Worm (Caenorhabditis elegans) whole organism, L1 larva: ENCODE measurements around the gene srw-142.
A peak's percentile ranks its signal among the peaks of the same experiment; 100 is the strongest.

ENCODE experiments used
- C04F5.9 ChIP-seq: sonication (generic microtip); optimal IDR thresholded peaks from 2 replicates; lab custom pipeline; 2016; ENCODE audit warnings: missing genetic modification characterization, missing compliant biosample characterization
- aha-1 ChIP-seq: fragments of 150-350 bp; optimal IDR thresholded peaks from 2 replicates; lab custom pipeline; 2014; ENCODE audit warnings: missing biosample characterization, missing genetic modification characterization
- aly-2 ChIP-seq: fragments of 150-350 bp; optimal IDR thresholded peaks from 2 replicates; lab custom pipeline; 2014; ENCODE audit warnings: missing biosample characterization, missing genetic modification characterization
- ama-1 ChIP-seq: fragments of 150-350 bp; optimal IDR thresholded peaks from 2 replicates; lab custom pipeline; 2014
- ceh-88 ChIP-seq: fragments of 200-800 bp; sonication (Bioruptor generic); IDR thresholded peaks from 2 replicates; pipeline ENCODE4 v1.3.6; 2022; ENCODE audit warnings: missing genetic modification characterization, missing compliant biosample characterization
- ces-1 ChIP-seq: fragments of 150-350 bp; optimal IDR thresholded peaks from 2 replicates; lab custom pipeline; 2014; ENCODE audit warnings: missing biosample characterization, missing genetic modification reagents, missing genetic modification characterization
- efl-1 ChIP-seq, 4 experiments: fragments of 150-350 bp; optimal IDR thresholded peaks in 3 of 4; peaks in 1 of 4; 1 replicate in 1 of 4; 2 replicates in 3 of 4; lab custom pipeline; 2014; ENCODE audit warnings: missing biosample characterization in 2 of 4, missing genetic modification characterization in 2 of 4, missing genetic modification reagents in 2 of 4
- efl-3 ChIP-seq: fragments of 200-800 bp; sonication (Bioruptor generic); optimal IDR thresholded peaks from 2 replicates; lab custom pipeline; 2018; ENCODE audit warnings: mild to moderate bottlenecking, missing genetic modification characterization, missing compliant biosample characterization
- egl-13 ChIP-seq: sonication (generic microtip); optimal IDR thresholded peaks from 2 replicates; lab custom pipeline; 2016; ENCODE audit warnings: missing genotype, missing genetic modification reagents, missing genetic modification characterization, missing compliant biosample characterization
- elt-2 ChIP-seq: sonication (generic microtip); optimal IDR thresholded peaks from 2 replicates; lab custom pipeline; 2016; ENCODE audit warnings: missing genetic modification characterization, mild to moderate bottlenecking, inconsistent platforms, missing compliant biosample characterization, missing genetic modification reagents
- elt-3 ChIP-seq, 6 experiments: fragments of 150-350 bp in 1 of 6; sonication (generic microtip); optimal IDR thresholded peaks; 2 replicates each; lab custom pipeline; 2017 to 2018; ENCODE audit warnings: missing biosample characterization in 6 of 6, missing genetic modification characterization in 6 of 6, inconsistent platforms in 1 of 6
- fkh-10 ChIP-seq: sonication (generic microtip); optimal IDR thresholded peaks from 2 replicates; lab custom pipeline; 2017; ENCODE audit warnings: missing biosample characterization, missing genetic modification reagents, missing genetic modification characterization
- grh-1 ChIP-seq: fragments of 200-800 bp; sonication (Bioruptor generic); IDR thresholded peaks from 2 replicates; pipeline ENCODE4 v1.3.6; 2022; ENCODE audit warnings: missing genetic modification reagents, missing genetic modification characterization, missing compliant biosample characterization
- hlh-4 ChIP-seq: sonication (generic microtip); optimal IDR thresholded peaks from 2 replicates; lab custom pipeline; 2016; ENCODE audit warnings: mild to moderate bottlenecking, missing genetic modification characterization, missing compliant biosample characterization
- hpl-2 ChIP-seq: fragments of 150-350 bp; optimal IDR thresholded peaks from 2 replicates; lab custom pipeline; 2014; ENCODE audit warnings: missing biosample characterization, missing genetic modification reagents, missing genetic modification characterization
- isw-1 ChIP-seq: fragments of 200-800 bp; sonication (Bioruptor generic); IDR thresholded peaks from 2 replicates; pipeline ENCODE4 v1.3.6; 2022; ENCODE audit warnings: missing genetic modification characterization, missing compliant biosample characterization
- lin-14 ChIP-seq: fragments of 200-800 bp; sonication (Bioruptor generic); optimal IDR thresholded peaks from 2 replicates; lab custom pipeline; 2018; ENCODE audit warnings: mild to moderate bottlenecking, missing genetic modification characterization, moderate library complexity, missing compliant biosample characterization
- lin-15B ChIP-seq: fragments of 150-350 bp; sonication (generic microtip); optimal IDR thresholded peaks from 3 replicates; lab custom pipeline; 2014; ENCODE audit warnings: missing biosample characterization, missing genetic modification characterization
- lin-35 ChIP-seq, 2 experiments: fragments of 150-350 bp; optimal IDR thresholded peaks; 2 replicates each; lab custom pipeline; 2014; ENCODE audit warnings: missing biosample characterization in 2 of 2, missing genetic modification characterization in 2 of 2, missing genetic modification reagents in 2 of 2
- lir-3 ChIP-seq: sonication (generic microtip); optimal IDR thresholded peaks from 2 replicates; lab custom pipeline; 2016; ENCODE audit warnings: mild to moderate bottlenecking, missing genetic modification characterization, moderate library complexity, missing compliant biosample characterization; ENCODE audit not compliant: poor library complexity
- mab-9 ChIP-seq: fragments of 200-800 bp; sonication (Bioruptor generic); IDR thresholded peaks from 2 replicates; pipeline ENCODE4 v1.3.6; 2022; ENCODE audit warnings: missing genetic modification reagents, missing genetic modification characterization, missing compliant biosample characterization
- nhr-11 ChIP-seq: fragments of 150-350 bp; optimal IDR thresholded peaks from 2 replicates; lab custom pipeline; 2014; ENCODE audit warnings: missing biosample characterization, missing genetic modification characterization
- nhr-12 ChIP-seq: sonication (generic microtip); optimal IDR thresholded peaks from 2 replicates; lab custom pipeline; 2017; ENCODE audit warnings: missing biosample characterization, missing genetic modification characterization
- nhr-47 ChIP-seq: sonication (generic microtip); optimal IDR thresholded peaks from 2 replicates; lab custom pipeline; 2016; ENCODE audit warnings: mild to moderate bottlenecking, missing genetic modification characterization, moderate library complexity, missing compliant biosample characterization
- pag-3 ChIP-seq: sonication (generic microtip); optimal IDR thresholded peaks from 2 replicates; lab custom pipeline; 2017; ENCODE audit warnings: missing genetic modification characterization, mild to moderate bottlenecking, missing compliant biosample characterization, antibody characterized with exemption, borderline replicate concordance; ENCODE audit not compliant: insufficient read depth
- pax-3 ChIP-seq: fragments of 200-800 bp; sonication (Bioruptor generic); optimal IDR thresholded peaks from 2 replicates; lab custom pipeline; 2018; ENCODE audit warnings: mild to moderate bottlenecking, missing genetic modification characterization, moderate library complexity, missing compliant biosample characterization
- pqm-1 ChIP-seq: sonication (generic microtip); optimal IDR thresholded peaks from 3 replicates; lab custom pipeline; 2017; ENCODE audit warnings: missing biosample characterization, missing genetic modification characterization
- skn-1 ChIP-seq: fragments of 150-350 bp; optimal IDR thresholded peaks from 2 replicates; lab custom pipeline; 2014; ENCODE audit warnings: missing biosample characterization, missing genetic modification characterization
- snpc-4 ChIP-seq: fragments of 150-350 bp; optimal IDR thresholded peaks from 2 replicates; lab custom pipeline; 2014; ENCODE audit warnings: missing biosample characterization, missing genetic modification characterization
- sptf-1 ChIP-seq: fragments of 150-350 bp; optimal IDR thresholded peaks from 2 replicates; lab custom pipeline; 2014; ENCODE audit warnings: missing biosample characterization, missing genetic modification characterization
- swsn-7 ChIP-seq: sonication (generic microtip); optimal IDR thresholded peaks from 2 replicates; lab custom pipeline; 2016; ENCODE audit warnings: missing genetic modification characterization, missing compliant biosample characterization
- tlp-1 ChIP-seq: fragments of 150-350 bp; optimal IDR thresholded peaks from 2 replicates; lab custom pipeline; 2014; ENCODE audit warnings: missing biosample characterization, missing genetic modification characterization
- unc-130 ChIP-seq: fragments of 150-350 bp; optimal IDR thresholded peaks from 2 replicates; lab custom pipeline; 2017; ENCODE audit warnings: missing biosample characterization, missing genetic modification characterization, inconsistent platforms
- unc-98 ChIP-seq: fragments of 200-800 bp; sonication (Bioruptor generic); IDR thresholded peaks from 2 replicates; pipeline ENCODE4 v1.3.6; 2022; ENCODE audit warnings: missing genetic modification characterization, missing compliant biosample characterization

The srw-142 gene

DNA sequence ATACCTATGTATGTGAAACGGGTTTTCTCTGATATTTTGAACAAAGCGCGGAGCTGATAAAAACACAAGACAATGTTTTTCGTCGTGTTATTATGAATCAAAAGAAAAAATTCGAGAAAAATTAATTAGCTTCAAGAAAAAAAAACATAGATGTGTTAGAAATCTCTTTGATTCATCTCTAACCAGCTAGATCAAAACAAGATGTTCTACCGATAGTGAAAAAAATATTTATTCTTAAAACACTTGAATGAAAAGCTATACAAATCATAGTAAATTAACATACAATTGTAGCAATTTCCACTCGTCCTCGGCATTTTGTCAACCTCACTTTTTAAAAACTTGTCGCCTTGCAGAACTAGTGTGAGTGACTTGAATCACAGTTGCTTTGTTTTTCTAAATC, 15.9 kb downstream of the srw-142 start:
- TF ChIP-seq skn-1 (tag; lab: Kevin White, UChicago) (no peak), tlp-1 (no peak), ces-1 (GFP tag; lab: Kevin White, UChicago) (no peak)

DNA sequence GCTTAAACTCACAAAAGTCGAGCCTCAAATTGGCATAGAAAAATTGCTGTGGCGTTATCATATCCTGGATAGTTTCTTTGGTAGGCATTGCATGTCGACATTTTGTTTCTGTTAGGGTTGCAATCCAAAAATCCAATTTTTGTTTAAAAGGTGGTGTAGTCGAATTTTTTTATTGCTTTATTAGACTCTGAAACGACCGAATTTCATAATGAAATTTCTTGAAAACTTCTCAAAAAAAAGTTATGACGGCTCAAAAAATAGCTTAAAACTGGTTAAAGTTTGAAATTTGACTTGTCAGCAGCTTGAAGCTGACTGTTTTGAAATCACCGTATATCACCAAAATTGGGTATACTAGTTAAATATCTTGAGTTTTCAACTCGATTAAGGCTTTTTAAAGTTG, 16.7 kb downstream of the srw-142 start, which contains the start of gene srw-143:
Gene srw-143, minus strand, starts transcription at position 101 of the 400 bp plus-strand sequence.
- no peak for TF ChIP-seq snpc-4
- TF ChIP-seq efl-1 (optimal IDR thresholded peaks at IDR 0.05; lab: Kevin White, UChicago): no peak
- TF ChIP-seq efl-1 (GFP tag; optimal IDR thresholded peaks at IDR 0.05 in 1 of 2; lab: Kevin White, UChicago): peak in 1 of 2 experiments; percentile 23
- no peak for TF ChIP-seq C04F5.9 (tag; lab: Kevin White, UChicago)

DNA sequence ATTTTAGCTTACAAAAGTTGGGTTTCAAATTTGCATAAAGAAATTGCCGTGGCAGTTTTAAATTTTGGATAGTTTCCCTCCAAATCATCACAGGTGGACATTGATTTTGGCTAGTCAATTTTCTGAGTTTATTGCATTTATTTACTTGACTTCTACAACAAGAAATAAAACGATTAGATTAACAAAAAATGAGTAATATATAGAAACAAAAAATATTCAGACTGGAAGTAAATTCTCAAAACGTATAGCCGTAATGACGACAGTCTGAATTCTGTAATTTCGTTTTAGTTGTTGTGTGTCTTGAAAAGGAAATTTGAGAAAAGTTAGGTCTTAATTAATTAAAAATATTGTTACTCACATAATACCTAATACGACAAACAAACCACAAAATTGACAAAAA, 19.6 kb downstream of the srw-142 start, which contains the start of gene srw-141:
Gene srw-141, minus strand, starts transcription at position 101 of the 400 bp plus-strand sequence.
- TF ChIP-seq aha-1 (no peak), efl-1 (optimal IDR thresholded peaks at IDR 0.05; lab: Kevin White, UChicago) (no peak), efl-1 (GFP tag; optimal IDR thresholded peaks at IDR 0.05 in 1 of 2; lab: Kevin White, UChicago) (no peak), nhr-12 (tag; lab: Kevin White, UChicago) (no peak), ceh-88 (GFP tag; lab: Robert Waterston, UW) (no peak), mab-9 (no peak), pag-3 (tag; lab: Kevin White, UChicago) (no peak)
- TF ChIP-seq, all 84 proteins: peak for 0

DNA sequence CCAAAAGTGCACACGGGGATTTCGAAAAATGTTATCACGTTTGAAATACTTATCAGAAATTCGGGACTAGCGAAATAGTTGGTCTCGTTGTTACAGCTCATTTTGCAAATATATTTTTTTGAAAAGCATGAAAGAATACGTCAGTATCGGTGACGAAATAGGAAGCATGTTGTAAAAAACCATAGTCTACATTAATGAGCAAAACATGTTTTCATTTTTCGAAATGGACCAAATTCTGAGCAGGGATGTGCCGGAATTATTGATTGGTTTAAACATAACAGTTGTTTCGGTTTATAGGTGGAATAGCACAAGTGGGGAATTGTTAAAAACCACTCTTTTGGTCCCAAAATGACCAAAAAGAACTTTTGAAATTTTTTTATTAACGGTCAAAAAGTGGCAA, 24.0 kb downstream of the srw-142 start, which contains the start of gene srh-247:
Gene srh-247, minus strand, starts transcription at position 101 of the 400 bp plus-strand sequence.
- TF ChIP-seq nhr-12 (tag; lab: Kevin White, UChicago) (no peak), ces-1 (GFP tag; lab: Kevin White, UChicago) (no peak), lin-35 (GFP tag; optimal IDR thresholded peaks at IDR 0.05; lab: Kevin White, UChicago) (no peak), lin-14 (GFP tag; lab: Kevin White, UChicago) (no peak), efl-1 (optimal IDR thresholded peaks at IDR 0.05; lab: Kevin White, UChicago) (no peak), efl-1 (GFP tag; optimal IDR thresholded peaks at IDR 0.05 in 1 of 2; lab: Kevin White, UChicago) (no peak), unc-98 (GFP tag; lab: Robert Waterston, UW) (no peak), nhr-11 (tag; lab: Kevin White, UChicago) (no peak), lir-3 (no peak), pqm-1 (tag; lab: Kevin White, UChicago) (no peak), hpl-2 (GFP tag; lab: Kevin White, UChicago) (no peak), aly-2 (tag; lab: Kevin White, UChicago) (no peak), swsn-7 (no peak), hlh-4 (tag; lab: Kevin White, UChicago) (no peak), isw-1 (no peak), C04F5.9 (tag; lab: Kevin White, UChicago) (no peak), elt-2 (no peak), grh-1 (GFP tag; lab: Robert Waterston, UW) (no peak)
- TF ChIP-seq, all 84 proteins: peak for 0

DNA sequence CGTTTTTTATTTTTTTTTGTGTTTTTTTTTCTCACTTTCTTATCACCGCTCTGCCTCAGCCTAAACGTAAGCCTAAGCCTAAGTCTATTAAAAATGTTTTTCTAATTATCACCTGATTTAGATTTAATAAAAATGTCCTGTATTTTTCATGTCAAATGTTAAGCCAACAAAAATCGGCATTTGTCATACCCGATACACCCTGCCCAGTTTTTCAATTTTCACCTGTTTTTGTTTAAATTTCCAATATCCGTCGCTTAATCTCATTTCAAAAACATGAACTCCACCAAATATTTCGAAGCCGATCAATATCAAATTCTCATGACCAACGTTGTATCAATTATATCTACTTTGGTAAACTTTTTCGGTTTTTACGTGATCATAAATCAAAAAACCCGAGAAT, 26.9 kb downstream of the srw-142 start, which contains the start of gene C31B8.1:
Gene C31B8.1, plus strand, starts transcription at position 301 of the 400 bp plus-strand sequence.
- TF ChIP-seq hlh-4 (tag; lab: Kevin White, UChicago) (no peak), efl-1 (optimal IDR thresholded peaks at IDR 0.05; lab: Kevin White, UChicago) (no peak), efl-1 (GFP tag; optimal IDR thresholded peaks at IDR 0.05 in 1 of 2; lab: Kevin White, UChicago) (peak in 1 of 2 experiments; percentile 78)

DNA sequence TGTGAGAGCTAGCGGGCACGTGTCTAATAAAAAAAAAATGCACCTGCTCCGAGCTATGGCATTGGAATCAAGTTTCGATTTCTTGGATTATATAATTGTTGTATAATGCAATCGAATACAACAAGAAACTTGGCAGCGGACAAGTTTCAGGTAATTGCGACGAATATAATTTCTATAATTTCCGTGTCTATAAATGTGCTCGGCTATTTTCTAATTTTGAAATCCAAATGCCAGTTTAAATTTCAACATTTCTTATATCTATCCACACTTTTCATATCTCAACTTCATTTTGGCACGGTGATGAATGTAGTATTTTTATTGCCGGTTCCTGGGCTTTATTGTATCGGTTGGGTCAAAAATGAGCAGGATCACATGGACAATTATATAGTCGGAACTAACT, 28.3 kb downstream of the srw-142 start, which contains the start of gene C31B8.16:
Gene C31B8.16, plus strand, starts transcription at position 301 of the 400 bp plus-strand sequence.
- no peak for TF ChIP-seq egl-13 (tag; lab: Kevin White, UChicago)

DNA sequence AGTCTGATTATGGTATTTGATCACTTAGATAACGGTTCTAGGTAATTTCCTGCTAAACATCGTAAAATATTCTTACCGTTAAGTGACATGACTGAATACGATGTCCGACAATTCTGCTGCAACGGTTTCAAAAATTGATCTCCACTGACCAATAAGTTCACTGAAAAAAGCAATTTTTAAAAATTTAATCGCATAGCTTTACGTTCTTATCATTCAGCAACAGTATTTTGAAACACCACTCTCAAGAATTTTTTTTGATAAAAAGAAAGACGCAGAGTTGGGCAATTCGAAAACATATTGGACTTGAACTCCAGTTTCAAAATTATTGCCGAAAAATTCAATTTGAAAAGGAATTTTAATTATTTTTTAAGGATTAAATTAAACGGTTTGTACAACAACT, 30.5 kb downstream of the srw-142 start, which contains the start of gene C31B8.12:
Gene C31B8.12, minus strand, starts transcription at position 101 of the 400 bp plus-strand sequence.
- TF ChIP-seq fkh-10 (GFP tag; lab: Kevin White, UChicago): no peak
- TF ChIP-seq nhr-47: no peak
- no peak for TF ChIP-seq lin-15B
- no peak for TF ChIP-seq ama-1 (lab: Kevin White, UChicago)
- TF ChIP-seq unc-130 (tag; lab: Kevin White, UChicago): no peak
- no peak for TF ChIP-seq elt-3 (tag; optimal IDR thresholded peaks at IDR 0.05; lab: Kevin White, UChicago)
- TF ChIP-seq egl-13 (tag; lab: Kevin White, UChicago): no peak
- TF ChIP-seq sptf-1 (tag; lab: Kevin White, UChicago): no peak
- TF ChIP-seq efl-3 (GFP tag; lab: Kevin White, UChicago): no peak
- no peak for TF ChIP-seq pax-3 (tag; lab: Kevin White, UChicago)
- no peak for TF ChIP-seq mab-9
- no peak for TF ChIP-seq aly-2 (tag; lab: Kevin White, UChicago)
